Worm (Caenorhabditis elegans): Measurements from ENCODE around the gene inx-11.

The inx-11 gene

ce11 chrV:12533635-12534150 is 46.7 kb downstream of the inx-11 start:
- TF ChIP-seq lin-32 (GFP tag; optimal IDR thresholded peaks at IDR 0.05) = no peak

- TF ChIP-seq lin-32 (GFP tag; optimal IDR thresholded peaks at IDR 0.05) (no peak), nhr-2 (tag; optimal IDR thresholded peaks at IDR 0.05) (no peak), mls-2 (tag; optimal IDR thresholded peaks at IDR 0.05) (no peak), unc-62 (GFP tag; optimal IDR thresholded peaks at IDR 0.05) (no peak), ceh-43 (GFP tag; optimal IDR thresholded peaks at IDR 0.05) (no peak), snpc-4 (tag; optimal IDR thresholded peaks at IDR 0.05) (no peak), flh-1 (GFP tag; optimal IDR thresholded peaks at IDR 0.05) (no peak), nhr-76 (tag; optimal IDR thresholded peaks at IDR 0.05) (no peak), lsy-2 (tag; optimal IDR thresholded peaks at IDR 0.05) (no peak), hlh-1 (tag; optimal IDR thresholded peaks at IDR 0.05) (no peak), mab-5 (tag; optimal IDR thresholded peaks at IDR 0.05) (no peak), sptf-1 (tag; optimal IDR thresholded peaks at IDR 0.05) (no peak), unc-39 (tag; optimal IDR thresholded peaks at IDR 0.05) (no peak), ces-1 (GFP tag; optimal IDR thresholded peaks at IDR 0.05) (no peak), elt-1 (tag; optimal IDR thresholded peaks at IDR 0.05; ENCODE audit: borderline replicate concordance, insufficient read depth) (no peak), unc-120 (tag; optimal IDR thresholded peaks at IDR 0.05; ENCODE audit: poor library complexity, severe bottlenecking) (no peak), nhr-237 (tag; optimal IDR thresholded peaks at IDR 0.05) (no peak), mep-1 (tag; optimal IDR thresholded peaks at IDR 0.05) (no peak), cnd-1 (tag; optimal IDR thresholded peaks at IDR 0.05) (no peak), drap-1 (GFP tag; optimal IDR thresholded peaks at IDR 0.05) (no peak)
These were observed 47.9 kb downstream of the inx-11 start for ce11 chrV:12534941-12535340.

ce11 chrV:12536409-12537038 is 49.5 kb downstream of the inx-11 start:
- TF ChIP-seq unc-39 (tag; optimal IDR thresholded peaks at IDR 0.05) (no peak), mep-1 (tag; optimal IDR thresholded peaks at IDR 0.05) (no peak), unc-62 (GFP tag; optimal IDR thresholded peaks at IDR 0.05) (no peak), tbx-8 (GFP tag; optimal IDR thresholded peaks at IDR 0.05) (no peak), sptf-1 (tag; optimal IDR thresholded peaks at IDR 0.05) (no peak)

ce11 chrV:12537505-12537904 is 50.5 kb downstream of the inx-11 start:
- no peak for TF ChIP-seq nhr-237 (tag; optimal IDR thresholded peaks at IDR 0.05)
- TF ChIP-seq mep-1 (tag; optimal IDR thresholded peaks at IDR 0.05) = no peak
- TF ChIP-seq hlh-1 (tag; optimal IDR thresholded peaks at IDR 0.05) = no peak
- no peak for TF ChIP-seq elt-3 (tag; optimal IDR thresholded peaks at IDR 0.05)
- TF ChIP-seq sem-2 (GFP tag; optimal IDR thresholded peaks at IDR 0.05) = no peak
- no peak for TF ChIP-seq nhr-12 (tag; optimal IDR thresholded peaks at IDR 0.05)

ce11 chrV:12538984-12539852 is 52.2 kb downstream of the inx-11 start:
- TF ChIP-seq lsy-2 (tag; optimal IDR thresholded peaks at IDR 0.05) (no peak), ces-1 (GFP tag; optimal IDR thresholded peaks at IDR 0.05) (peak; percentile 3), lin-13 (tag; optimal IDR thresholded peaks at IDR 0.05) (no peak), blmp-1 (tag; optimal IDR thresholded peaks at IDR 0.05) (no peak), M03D4.4 (tag; optimal IDR thresholded peaks at IDR 0.05) (no peak), mep-1 (tag; optimal IDR thresholded peaks at IDR 0.05) (no peak)

- TF ChIP-seq mep-1 (tag; optimal IDR thresholded peaks at IDR 0.05) = no peak
- no peak for TF ChIP-seq lsy-2 (tag; optimal IDR thresholded peaks at IDR 0.05)
- TF ChIP-seq ces-1 (GFP tag; optimal IDR thresholded peaks at IDR 0.05) = no peak
- TF ChIP-seq nhr-2 (tag; optimal IDR thresholded peaks at IDR 0.05) = no peak
- no peak for TF ChIP-seq nhr-76 (tag; optimal IDR thresholded peaks at IDR 0.05)
- TF ChIP-seq sem-2 (GFP tag; optimal IDR thresholded peaks at IDR 0.05) = no peak
- no peak for TF ChIP-seq mls-2 (tag; optimal IDR thresholded peaks at IDR 0.05)
- no peak for TF ChIP-seq flh-1 (GFP tag; optimal IDR thresholded peaks at IDR 0.05)
- no peak for TF ChIP-seq ceh-43 (GFP tag; optimal IDR thresholded peaks at IDR 0.05)
- no peak for TF ChIP-seq bed-3 (GFP tag; optimal IDR thresholded peaks at IDR 0.05)
- TF ChIP-seq M03D4.4 (tag; optimal IDR thresholded peaks at IDR 0.05) = no peak
- TF ChIP-seq zip-8 (tag; optimal IDR thresholded peaks at IDR 0.05) = no peak
These were observed 53.0 kb downstream of the inx-11 start for ce11 chrV:12540018-12540417.

Data from whole organism, mixed stage, embryonic.